Worm (Caenorhabditis elegans) whole organism, L1 larva: ENCODE measurements around the gene C06C3.10.
A peak's percentile ranks its signal among the peaks of the same experiment; 100 is the strongest.

ENCODE experiments used
- C04F5.9 ChIP-seq: sonication (generic microtip); optimal IDR thresholded peaks from 2 replicates; lab custom pipeline; 2016; ENCODE audit warnings: missing genetic modification characterization, missing compliant biosample characterization
- C34B4.2 ChIP-seq: sonication (generic microtip); optimal IDR thresholded peaks from 2 replicates; lab custom pipeline; 2017; ENCODE audit warnings: mild to moderate bottlenecking, missing genetic modification characterization, missing compliant biosample characterization
- F16B12.6 ChIP-seq: fragments of 150-350 bp; optimal IDR thresholded peaks from 2 replicates; lab custom pipeline; 2014; ENCODE audit warnings: missing biosample characterization, missing genetic modification characterization
- alr-1 ChIP-seq: fragments of 200-800 bp; sonication (Bioruptor generic); optimal IDR thresholded peaks from 2 replicates; lab custom pipeline; 2018; ENCODE audit warnings: borderline replicate concordance, mild to moderate bottlenecking, missing genetic modification characterization, missing compliant biosample characterization
- aly-2 ChIP-seq: fragments of 150-350 bp; optimal IDR thresholded peaks from 2 replicates; lab custom pipeline; 2014; ENCODE audit warnings: missing biosample characterization, missing genetic modification characterization
- blmp-1 ChIP-seq: fragments of 150-350 bp; optimal IDR thresholded peaks from 2 replicates; lab custom pipeline; 2014; ENCODE audit warnings: missing biosample characterization, missing genetic modification characterization
- ceh-8 ChIP-seq: fragments of 200-800 bp; sonication (Bioruptor generic); optimal IDR thresholded peaks from 2 replicates; lab custom pipeline; 2018; ENCODE audit warnings: mild to moderate bottlenecking, missing genetic modification characterization, moderate library complexity, missing compliant biosample characterization
- ceh-82 ChIP-seq, 3 experiments: fragments of 150-350 bp in 1 of 3; sonication (generic microtip) in 2 of 3; optimal IDR thresholded peaks; 2 replicates each; lab custom pipeline; 2014 to 2017; ENCODE audit warnings: missing biosample characterization in 3 of 3, missing genetic modification characterization in 3 of 3
- ceh-90 ChIP-seq: sonication (generic microtip); optimal IDR thresholded peaks from 2 replicates; lab custom pipeline; 2016; ENCODE audit warnings: missing genetic modification characterization, missing compliant biosample characterization
- dpl-1 ChIP-seq, 3 experiments: fragments of 150-350 bp in 2 of 3; sonication (generic microtip) in 1 of 3; optimal IDR thresholded peaks; 2 replicates each; lab custom pipeline; 2014 to 2017; ENCODE audit warnings: missing biosample characterization in 3 of 3, missing genetic modification characterization in 3 of 3, missing genetic modification reagents in 3 of 3
- dsc-1 ChIP-seq: sonication (generic microtip); optimal IDR thresholded peaks from 2 replicates; lab custom pipeline; 2016; ENCODE audit warnings: mild to moderate bottlenecking, missing genetic modification characterization, missing compliant biosample characterization
- efl-1 ChIP-seq, 4 experiments: fragments of 150-350 bp; optimal IDR thresholded peaks in 3 of 4; peaks in 1 of 4; 1 replicate in 1 of 4; 2 replicates in 3 of 4; lab custom pipeline; 2014; ENCODE audit warnings: missing biosample characterization in 2 of 4, missing genetic modification characterization in 2 of 4, missing genetic modification reagents in 2 of 4
- egl-13 ChIP-seq: sonication (generic microtip); optimal IDR thresholded peaks from 2 replicates; lab custom pipeline; 2016; ENCODE audit warnings: missing genotype, missing genetic modification reagents, missing genetic modification characterization, missing compliant biosample characterization
- egl-27 ChIP-seq, 2 experiments: fragments of 150-350 bp in 1 of 2; sonication (generic microtip); optimal IDR thresholded peaks; 3 replicates each; lab custom pipeline; 2017 to 2018; ENCODE audit warnings: missing biosample characterization in 2 of 2, missing genetic modification characterization in 2 of 2, missing genetic modification reagents in 2 of 2
- ets-5 ChIP-seq: fragments of 200-800 bp; sonication (Bioruptor generic); IDR thresholded peaks from 2 replicates; pipeline ENCODE4 v1.3.6; 2022; ENCODE audit warnings: missing genetic modification characterization, missing compliant biosample characterization
- fkh-10 ChIP-seq: sonication (generic microtip); optimal IDR thresholded peaks from 2 replicates; lab custom pipeline; 2017; ENCODE audit warnings: missing biosample characterization, missing genetic modification reagents, missing genetic modification characterization
- grh-1 ChIP-seq: fragments of 200-800 bp; sonication (Bioruptor generic); IDR thresholded peaks from 2 replicates; pipeline ENCODE4 v1.3.6; 2022; ENCODE audit warnings: missing genetic modification reagents, missing genetic modification characterization, missing compliant biosample characterization
- hlh-17 ChIP-seq: fragments of 200-800 bp; sonication (Bioruptor generic); optimal IDR thresholded peaks from 2 replicates; lab custom pipeline; 2018; ENCODE audit warnings: missing genetic modification characterization, mild to moderate bottlenecking, missing compliant biosample characterization, moderate library complexity, borderline replicate concordance
- irx-1 ChIP-seq: sonication (generic microtip); optimal IDR thresholded peaks from 2 replicates; lab custom pipeline; 2016; ENCODE audit warnings: missing genetic modification characterization, missing compliant biosample characterization
- isw-1 ChIP-seq: fragments of 200-800 bp; sonication (Bioruptor generic); IDR thresholded peaks from 2 replicates; pipeline ENCODE4 v1.3.6; 2022; ENCODE audit warnings: missing genetic modification characterization, missing compliant biosample characterization
- lin-13 ChIP-seq: fragments of 150-350 bp; optimal IDR thresholded peaks from 2 replicates; lab custom pipeline; 2014; ENCODE audit warnings: missing biosample characterization, missing genetic modification reagents, missing genetic modification characterization
- lin-14 ChIP-seq: fragments of 200-800 bp; sonication (Bioruptor generic); optimal IDR thresholded peaks from 2 replicates; lab custom pipeline; 2018; ENCODE audit warnings: mild to moderate bottlenecking, missing genetic modification characterization, moderate library complexity, missing compliant biosample characterization
- lin-35 ChIP-seq, 2 experiments: fragments of 150-350 bp; optimal IDR thresholded peaks; 2 replicates each; lab custom pipeline; 2014; ENCODE audit warnings: missing biosample characterization in 2 of 2, missing genetic modification characterization in 2 of 2, missing genetic modification reagents in 2 of 2
- lin-39 ChIP-seq: fragments of 150-350 bp; optimal IDR thresholded peaks from 2 replicates; lab custom pipeline; 2014; ENCODE audit warnings: missing biosample characterization, missing genetic modification reagents, missing genetic modification characterization
- lsy-2 ChIP-seq, 2 experiments: fragments of 150-350 bp; optimal IDR thresholded peaks; 2 replicates each; lab custom pipeline; 2014; ENCODE audit warnings: missing biosample characterization in 2 of 2, missing genetic modification characterization in 2 of 2
- mab-9 ChIP-seq: fragments of 200-800 bp; sonication (Bioruptor generic); IDR thresholded peaks from 2 replicates; pipeline ENCODE4 v1.3.6; 2022; ENCODE audit warnings: missing genetic modification reagents, missing genetic modification characterization, missing compliant biosample characterization
- mdl-1 ChIP-seq, 2 experiments: fragments of 150-350 bp; optimal IDR thresholded peaks; 2 replicates each; lab custom pipeline; 2014 to 2017; ENCODE audit warnings: missing biosample characterization in 2 of 2, missing genetic modification characterization in 2 of 2, inconsistent platforms in 1 of 2
- mef-2 ChIP-seq: fragments of 150-350 bp; optimal IDR thresholded peaks from 2 replicates; lab custom pipeline; 2014; ENCODE audit warnings: missing biosample characterization, missing genetic modification characterization
- nhr-11 ChIP-seq: fragments of 150-350 bp; optimal IDR thresholded peaks from 2 replicates; lab custom pipeline; 2014; ENCODE audit warnings: missing biosample characterization, missing genetic modification characterization
- nhr-12 ChIP-seq: sonication (generic microtip); optimal IDR thresholded peaks from 2 replicates; lab custom pipeline; 2017; ENCODE audit warnings: missing biosample characterization, missing genetic modification characterization
- nhr-19 ChIP-seq: fragments of 200-800 bp; sonication (Bioruptor generic); conservative IDR thresholded peaks from 2 replicates; pipeline ENCODE4 v1.3.6; 2022; ENCODE audit warnings: missing genetic modification characterization, missing compliant biosample characterization
- nhr-20 ChIP-seq: sonication (generic microtip); optimal IDR thresholded peaks from 2 replicates; lab custom pipeline; 2016; ENCODE audit warnings: mild to moderate bottlenecking, missing genetic modification characterization, missing compliant biosample characterization
- nhr-237 ChIP-seq: fragments of 150-350 bp; optimal IDR thresholded peaks from 2 replicates; lab custom pipeline; 2014; ENCODE audit warnings: missing biosample characterization, missing genetic modification characterization
- nhr-47 ChIP-seq: sonication (generic microtip); optimal IDR thresholded peaks from 2 replicates; lab custom pipeline; 2016; ENCODE audit warnings: mild to moderate bottlenecking, missing genetic modification characterization, moderate library complexity, missing compliant biosample characterization
- nhr-71 ChIP-seq: sonication (generic microtip); optimal IDR thresholded peaks from 2 replicates; lab custom pipeline; 2016; ENCODE audit warnings: mild to moderate bottlenecking, missing genetic modification characterization, moderate library complexity, missing compliant biosample characterization
- nhr-77 ChIP-seq: fragments of 150-350 bp; optimal IDR thresholded peaks from 2 replicates; lab custom pipeline; 2014; ENCODE audit warnings: missing biosample characterization, missing genetic modification characterization
- nhr-84 ChIP-seq: sonication (generic microtip); optimal IDR thresholded peaks from 2 replicates; lab custom pipeline; 2017; ENCODE audit warnings: missing biosample characterization, missing genetic modification characterization
- nhr-85 ChIP-seq: sonication (generic microtip); peaks from one replicate; lab custom pipeline; 2016; ENCODE audit warnings: missing genetic modification characterization, inconsistent platforms, missing compliant biosample characterization
- nhr-90 ChIP-seq: sonication (generic microtip); optimal IDR thresholded peaks from 2 replicates; lab custom pipeline; 2016; ENCODE audit warnings: mild to moderate bottlenecking, missing genetic modification characterization, missing compliant biosample characterization; ENCODE audit not compliant: poor library complexity
- pag-3 ChIP-seq: sonication (generic microtip); optimal IDR thresholded peaks from 2 replicates; lab custom pipeline; 2017; ENCODE audit warnings: missing genetic modification characterization, mild to moderate bottlenecking, missing compliant biosample characterization, antibody characterized with exemption, borderline replicate concordance; ENCODE audit not compliant: insufficient read depth
- pax-3 ChIP-seq: fragments of 200-800 bp; sonication (Bioruptor generic); optimal IDR thresholded peaks from 2 replicates; lab custom pipeline; 2018; ENCODE audit warnings: mild to moderate bottlenecking, missing genetic modification characterization, moderate library complexity, missing compliant biosample characterization
- rnt-1 ChIP-seq: sonication (generic microtip); optimal IDR thresholded peaks from 2 replicates; lab custom pipeline; 2016; ENCODE audit warnings: mild to moderate bottlenecking, missing genetic modification characterization, moderate library complexity, missing compliant biosample characterization
- skn-1 ChIP-seq: fragments of 150-350 bp; optimal IDR thresholded peaks from 2 replicates; lab custom pipeline; 2014; ENCODE audit warnings: missing biosample characterization, missing genetic modification characterization
- snpc-4 ChIP-seq: fragments of 150-350 bp; optimal IDR thresholded peaks from 2 replicates; lab custom pipeline; 2014; ENCODE audit warnings: missing biosample characterization, missing genetic modification characterization
- snu-23 ChIP-seq: sonication (generic microtip); optimal IDR thresholded peaks from 2 replicates; lab custom pipeline; 2016; ENCODE audit warnings: missing genetic modification characterization, missing compliant biosample characterization
- swsn-7 ChIP-seq: sonication (generic microtip); optimal IDR thresholded peaks from 2 replicates; lab custom pipeline; 2016; ENCODE audit warnings: missing genetic modification characterization, missing compliant biosample characterization
- tbx-2 ChIP-seq: sonication (generic microtip); optimal IDR thresholded peaks from 2 replicates; lab custom pipeline; 2016; ENCODE audit warnings: missing genetic modification characterization, missing compliant biosample characterization
- unc-86 ChIP-seq: sonication (generic microtip); optimal IDR thresholded peaks from 2 replicates; lab custom pipeline; 2016; ENCODE audit warnings: missing genetic modification characterization, missing compliant biosample characterization
- xbp-1 ChIP-seq: sonication (generic microtip); optimal IDR thresholded peaks from 2 replicates; lab custom pipeline; 2016; ENCODE audit warnings: missing genetic modification characterization, missing compliant biosample characterization

The C06C3.10 gene

DNA sequence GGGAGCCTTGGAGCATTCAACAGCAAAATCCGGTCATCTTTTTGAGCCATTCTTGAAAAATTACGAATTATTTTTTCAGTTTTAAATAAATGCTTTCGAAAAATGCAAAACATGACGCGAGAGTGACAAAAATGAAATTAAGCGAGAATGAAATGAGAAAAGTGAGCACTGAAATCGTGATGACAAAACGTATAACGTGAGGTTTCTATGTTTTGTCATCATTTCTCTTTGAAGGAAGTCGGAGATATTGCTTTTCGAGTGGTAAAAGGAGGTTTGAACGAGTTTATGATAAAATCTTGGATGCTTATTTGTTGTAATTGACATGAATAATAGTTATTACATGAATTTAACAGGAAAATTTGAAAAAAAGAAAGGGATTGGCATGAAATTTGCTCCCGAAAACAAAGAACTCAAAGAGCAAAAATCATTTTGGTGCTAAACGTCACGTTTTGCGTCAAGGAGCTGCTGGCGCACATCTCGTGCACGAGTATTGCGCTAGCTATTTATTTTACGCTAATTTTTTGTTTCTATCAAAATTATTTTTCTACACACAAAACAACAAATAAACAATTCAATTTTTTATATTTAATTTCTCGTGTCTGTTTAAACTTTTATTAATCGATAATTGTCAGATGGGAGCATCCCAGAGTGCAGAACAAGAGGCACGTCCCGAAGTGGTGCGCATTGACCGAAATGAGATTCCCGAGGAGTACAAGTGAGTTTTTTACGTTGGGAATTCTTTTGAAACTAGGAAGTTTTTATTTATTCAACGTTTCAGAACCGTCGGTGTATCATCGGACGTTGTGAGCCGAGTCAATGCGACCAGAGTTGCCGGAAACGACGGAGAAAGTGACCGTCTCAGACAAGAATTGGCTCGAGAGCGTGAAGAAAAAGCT lies 39.6 kb upstream of the C06C3.10 start, which contains the start of the genes gss-1 and chch-3:
Gene gss-1, minus strand, starts transcription at position 51 of the 896 bp plus-strand sequence.
Gene chch-3, plus strand, starts transcription at position 633 of the 896 bp plus-strand sequence.
- TF ChIP-seq pag-3 (tag; lab: Kevin White, UChicago) (no peak), ceh-82 (tag; optimal IDR thresholded peaks at IDR 0.05; lab: Kevin White, UChicago) (peak; percentile 55 to 67 (median 67)), unc-86 (tag; lab: Kevin White, UChicago) (peak; percentile 21), lin-35 (GFP tag; optimal IDR thresholded peaks at IDR 0.05; lab: Kevin White, UChicago) (peak; percentile 75 to 81), nhr-90 (tag; lab: Kevin White, UChicago) (peak; percentile 28), nhr-20 (tag; lab: Kevin White, UChicago) (peak; percentile 80), lin-14 (GFP tag; lab: Kevin White, UChicago) (peak; percentile 81), mab-9 (GFP tag; lab: Robert Waterston, UW) (no peak), lin-39 (tag; lab: Kevin White, UChicago) (peak; percentile 49), skn-1 (peak; percentile 68), nhr-19 (peak; percentile 77), egl-27 (tag; optimal IDR thresholded peaks at IDR 0.05; lab: Kevin White, UChicago) (no peak), snu-23 (GFP tag; lab: Kevin White, UChicago) (peak; percentile 74), mef-2 (tag; lab: Kevin White, UChicago) (no peak), irx-1 (tag; lab: Kevin White, UChicago) (no peak), C34B4.2 (no peak), nhr-77 (tag; lab: Kevin White, UChicago) (peak; percentile 7), nhr-47 (tag; lab: Kevin White, UChicago) (peak; percentile 74), pax-3 (no peak), ceh-8 (GFP tag; lab: Kevin White, UChicago) (peak; percentile 24), nhr-11 (tag; lab: Kevin White, UChicago) (peak; percentile 61), dsc-1 (tag; lab: Kevin White, UChicago) (no peak), F16B12.6 (tag; lab: Kevin White, UChicago) (peak; percentile 58), fkh-10 (GFP tag; lab: Kevin White, UChicago) (no peak), nhr-85 (tag; lab: Kevin White, UChicago) (peak; percentile 80), aly-2 (tag; lab: Kevin White, UChicago) (peak; percentile 22), rnt-1 (tag; lab: Kevin White, UChicago) (peak; percentile 79), snpc-4 (tag; lab: Kevin White, UChicago) (peak; percentile 46), mdl-1 (tag; optimal IDR thresholded peaks at IDR 0.05; lab: Kevin White, UChicago) (peak in 1 of 2 experiments; percentile 63), hlh-17 (no peak), grh-1 (GFP tag; lab: Robert Waterston, UW) (peak; percentile 49; the same call in 1 of the 2 replicates), isw-1 (GFP tag; lab: Robert Waterston, UW) (peak; percentile 63), tbx-2 (tag; lab: Kevin White, UChicago) (peak; percentile 68), blmp-1 (tag; lab: Kevin White, UChicago) (peak; percentile 45), nhr-71 (tag; lab: Kevin White, UChicago) (peak; percentile 80), swsn-7 (tag; lab: Kevin White, UChicago) (peak; percentile 66), lin-13 (GFP tag; lab: Kevin White, UChicago) (peak; percentile 42), egl-13 (tag; lab: Kevin White, UChicago) (peak; percentile 33), ceh-90 (tag; lab: Kevin White, UChicago) (no peak), lsy-2 (tag; optimal IDR thresholded peaks at IDR 0.05; lab: Kevin White, UChicago) (peak; percentile 71 to 84), nhr-237 (tag; lab: Kevin White, UChicago) (no peak), nhr-12 (tag; lab: Kevin White, UChicago) (no peak), nhr-84 (no peak), ets-5 (no peak), C04F5.9 (tag; lab: Kevin White, UChicago) (peak; percentile 24), dpl-1 (GFP tag; optimal IDR thresholded peaks at IDR 0.05; lab: Kevin White, UChicago) (peak; percentile 44 to 77 (median 75)), efl-1 (optimal IDR thresholded peaks at IDR 0.05; lab: Kevin White, UChicago) (peak; percentile 68 to 77), efl-1 (GFP tag; optimal IDR thresholded peaks at IDR 0.05 in 1 of 2; lab: Kevin White, UChicago) (peak; percentile 70 to 96), alr-1 (no peak), xbp-1 (tag; lab: Kevin White, UChicago) (peak; percentile 65)
